Fruit fly (Drosophila melanogaster): ENCODE measurements around the gene CG33303.

Gene CG33303

dm6 chr2L:10344029-10344606 lies 31.4 kb downstream of the CG33303 start, which contains the start of gene Frmd5:
TSS of gene Frmd5 (plus strand) at chr2L:10344442.
- TF ChIP-seq noc (tag; optimal IDR thresholded peaks at IDR 0.05) = no peak

- TF ChIP-seq noc (tag; optimal IDR thresholded peaks at IDR 0.05) = no peak
Measured at dm6 chr2L:10342471-10342870, 33.1 kb downstream of the CG33303 start, which contains the start of gene Sps2. TSS of gene Sps2 (plus strand) at chr2L:10342594.

dm6 chr2L:10341405-10341804 lies 34.2 kb downstream of the CG33303 start, which contains the start of gene CG31715:
TSS of gene CG31715 (plus strand) at chr2L:10341616.
- TF ChIP-seq noc (tag; optimal IDR thresholded peaks at IDR 0.05) = peak; percentile 14

dm6 chr2L:10339841-10340240 lies 35.7 kb downstream of the CG33303 start:
- no peak for TF ChIP-seq noc (tag; optimal IDR thresholded peaks at IDR 0.05)

- TF ChIP-seq noc (tag; optimal IDR thresholded peaks at IDR 0.05) = no peak
Measured at dm6 chr2L:10339212-10339721, 36.3 kb downstream of the CG33303 start, which contains the start of gene SamDC. TSS of gene SamDC (plus strand) at chr2L:10339457.

- peak; percentile 89 for TF ChIP-seq noc (tag; optimal IDR thresholded peaks at IDR 0.05)
Measured at dm6 chr2L:10334854-10335277, 40.7 kb downstream of the CG33303 start.

- no peak for TF ChIP-seq noc (tag; optimal IDR thresholded peaks at IDR 0.05)
Measured at dm6 chr2L:10334213-10334612, 41.3 kb downstream of the CG33303 start.

dm6 chr2L:10333091-10333991 lies 42.2 kb downstream of the CG33303 start, which contains the start of gene GATAd:
TSS of gene GATAd (plus strand) at chr2L:10333734.
- no peak for TF ChIP-seq noc (tag; optimal IDR thresholded peaks at IDR 0.05)

- no peak for TF ChIP-seq noc (tag; optimal IDR thresholded peaks at IDR 0.05)
Measured at dm6 chr2L:10331066-10331847, 44.3 kb downstream of the CG33303 start, which contains the start of the genes Schip1 and Cox10. TSS of gene Schip1 (minus strand) at chr2L:10331116. TSS of gene Cox10 (plus strand) at chr2L:10331471.

dm6 chr2L:10327790-10328189 lies 47.8 kb downstream of the CG33303 start, which contains the start of gene RnrL:
TSS of gene RnrL (minus strand) at chr2L:10327943.
- no peak for TF ChIP-seq noc (tag; optimal IDR thresholded peaks at IDR 0.05)

Data from whole organism, larva.